Fruit fly (Drosophila melanogaster): ENCODE results near the gene AIF.
A peak's percentile ranks its signal among the peaks of the same experiment; 100 is the strongest.

The AIF gene

dm6 chr2L:2179366-2179765 is 27.8 kb downstream of the AIF start (continued):
- no peak for TF ChIP-seq hb (GFP tag; IDR thresholded peaks at IDR 0.05; ENCODE audit: partially characterized antibody)
- no peak for TF ChIP-seq CG2889 (GFP tag; IDR thresholded peaks at IDR 0.05)
- TF ChIP-seq CG17912 (GFP tag; optimal IDR thresholded peaks at IDR 0.05), result no peak
- TF ChIP-seq CG1603 (tag; optimal IDR thresholded peaks at IDR 0.05), result peak; percentile 76
- TF ChIP-seq HmgD (GFP tag; optimal IDR thresholded peaks at IDR 0.05), result peak; percentile 39
- TF ChIP-seq sna (GFP tag; IDR thresholded peaks at IDR 0.05; ENCODE audit: partially characterized antibody), result no peak
- peak; percentile 33; the same call in 1 of the 2 replicates for TF ChIP-seq Taf1 (GFP tag; IDR thresholded peaks at IDR 0.05)
- TF ChIP-seq lab (GFP tag; optimal IDR thresholded peaks at IDR 0.05), result peak; percentile 89
- peak; percentile 66 for TF ChIP-seq Abd-B (GFP tag; optimal IDR thresholded peaks at IDR 0.05)
- TF ChIP-seq HLHmδ (GFP tag; optimal IDR thresholded peaks at IDR 0.05), result no peak
- TF ChIP-seq CG16779 (GFP tag; IDR thresholded peaks at IDR 0.05), result 0 out of 2 replicates have a peak, but pooled peaks have one; percentile 28
- TF ChIP-seq unc-4 (GFP tag; IDR thresholded peaks at IDR 0.05; ENCODE audit: partially characterized antibody), result no peak
- peak; percentile 89 for TF ChIP-seq Sox102F (GFP tag; optimal IDR thresholded peaks at IDR 0.05)
- TF ChIP-seq bsh (GFP tag; optimal IDR thresholded peaks at IDR 0.05), result peak in 1 of 2 experiments; percentile 57
- TF ChIP-seq Nf-YC (tag; optimal IDR thresholded peaks at IDR 0.05), result peak; percentile 2
- peak; percentile 35 for TF ChIP-seq Mes4 (GFP tag; optimal IDR thresholded peaks at IDR 0.05)
- peak; percentile 75 for TF ChIP-seq CG31224 (GFP tag; IDR thresholded peaks at IDR 0.05)
- peak; percentile 93 for TF ChIP-seq Ets65A (GFP tag)
- peak; percentile 59 for TF ChIP-seq az2 (GFP tag; optimal IDR thresholded peaks at IDR 0.05)
- peak; percentile 57; the same call in 1 of the 3 replicates for TF ChIP-seq CG11560 (tag; IDR thresholded peaks at IDR 0.05)
- TF ChIP-seq lilli (GFP tag; optimal IDR thresholded peaks at IDR 0.05), result peak; percentile 85
- TF ChIP-seq CG10147 (GFP tag; optimal IDR thresholded peaks at IDR 0.05), result peak; percentile 82
- TF ChIP-seq BtbVII (GFP tag; optimal IDR thresholded peaks at IDR 0.05), result peak; percentile 63
- peak; percentile 46; the same call in 1 of the 2 replicates for TF ChIP-seq peb (GFP tag; IDR thresholded peaks at IDR 0.05)
- peak; percentile 75 for TF ChIP-seq CG18619 (GFP tag; optimal IDR thresholded peaks at IDR 0.05)
- TF ChIP-seq CG5953 (GFP tag; IDR thresholded peaks at IDR 0.05), result peak; percentile 68; the same call in 1 of the 2 replicates
- TF ChIP-seq CG10959 (GFP tag; IDR thresholded peaks at IDR 0.05), result no peak; the same call in 1 of the 2 replicates
- TF ChIP-seq H2.0 (GFP tag; IDR thresholded peaks at IDR 0.05), result peak; percentile 54; the same call in 1 of the 2 replicates
- peak; percentile 69 for TF ChIP-seq fd3F (GFP tag; optimal IDR thresholded peaks at IDR 0.05)
- TF ChIP-seq CG33213 (GFP tag; optimal IDR thresholded peaks at IDR 0.05), result peak; percentile 24
- peak; percentile 56 for TF ChIP-seq Xrp1 (GFP tag; IDR thresholded peaks at IDR 0.05)
- peak; percentile 41 for TF ChIP-seq CG10274 (GFP tag; optimal IDR thresholded peaks at IDR 0.05)
- TF ChIP-seq dpn (GFP tag; optimal IDR thresholded peaks at IDR 0.05), result peak; percentile 78 to 85
- no peak for TF ChIP-seq sens-2 (GFP tag; IDR thresholded peaks at IDR 0.05)
- peak; percentile 40 for TF ChIP-seq CG7928 (GFP tag; optimal IDR thresholded peaks at IDR 0.05)
- TF ChIP-seq lola (GFP tag; optimal IDR thresholded peaks at IDR 0.05), result no peak
- TF ChIP-seq ase (GFP tag; IDR thresholded peaks at IDR 0.05), result peak; percentile 71; the same call in 2 of the 3 replicates
- TF ChIP-seq CG17359 (tag; optimal IDR thresholded peaks at IDR 0.05), result peak; percentile 80
- no peak for TF ChIP-seq bbx (GFP tag; IDR thresholded peaks at IDR 0.05; ENCODE audit: partially characterized antibody)
- no peak for TF ChIP-seq tll (GFP tag; optimal IDR thresholded peaks at IDR 0.05)
- no peak for TF ChIP-seq twi (tag; optimal IDR thresholded peaks at IDR 0.05)
- TF ChIP-seq CG18011 (GFP tag; optimal IDR thresholded peaks at IDR 0.05), result peak; percentile 11
- TF ChIP-seq CG8290 (GFP tag; optimal IDR thresholded peaks at IDR 0.05), result no peak
- TF ChIP-seq CG8290 (tag; optimal IDR thresholded peaks at IDR 0.05), result peak in 1 of 2 experiments; percentile 86
- peak; percentile 62 for TF ChIP-seq CG17612 (GFP tag; IDR thresholded peaks at IDR 0.05)
- TF ChIP-seq CG14050 (GFP tag; IDR thresholded peaks at IDR 0.05), result peak; percentile 47
- peak; percentile 12; the same call in 1 of the 2 replicates for TF ChIP-seq Adf1 (GFP tag; IDR thresholded peaks at IDR 0.05)
- peak; percentile 85 for TF ChIP-seq GATAe (GFP tag; conservative IDR thresholded peaks at IDR 0.05)
- TF ChIP-seq Chrac-16 (GFP tag; optimal IDR thresholded peaks at IDR 0.05), result peak; percentile 73
- TF ChIP-seq grn (GFP tag; optimal IDR thresholded peaks at IDR 0.05), result peak; percentile 45
